Worm (Caenorhabditis elegans) whole organism, L1 larva: ENCODE results near the gene C34F6.11.

ENCODE experiments used
- C16A3.4 ChIP-seq: fragments of 150-350 bp; optimal IDR thresholded peaks from 2 replicates; lab custom pipeline; 2014; ENCODE audit warnings: missing biosample characterization, missing genetic modification characterization
- C34B4.2 ChIP-seq: sonication (generic microtip); optimal IDR thresholded peaks from 2 replicates; lab custom pipeline; 2017; ENCODE audit warnings: mild to moderate bottlenecking, missing genetic modification characterization, missing compliant biosample characterization
- aha-1 ChIP-seq: fragments of 150-350 bp; optimal IDR thresholded peaks from 2 replicates; lab custom pipeline; 2014; ENCODE audit warnings: missing biosample characterization, missing genetic modification characterization
- alr-1 ChIP-seq: fragments of 200-800 bp; sonication (Bioruptor generic); optimal IDR thresholded peaks from 2 replicates; lab custom pipeline; 2018; ENCODE audit warnings: borderline replicate concordance, mild to moderate bottlenecking, missing genetic modification characterization, missing compliant biosample characterization
- aly-2 ChIP-seq: fragments of 150-350 bp; optimal IDR thresholded peaks from 2 replicates; lab custom pipeline; 2014; ENCODE audit warnings: missing biosample characterization, missing genetic modification characterization
- ama-1 ChIP-seq: fragments of 150-350 bp; optimal IDR thresholded peaks from 2 replicates; lab custom pipeline; 2014
- blmp-1 ChIP-seq: fragments of 150-350 bp; optimal IDR thresholded peaks from 2 replicates; lab custom pipeline; 2014; ENCODE audit warnings: missing biosample characterization, missing genetic modification characterization
- ceh-82 ChIP-seq, 3 experiments: fragments of 150-350 bp in 1 of 3; sonication (generic microtip) in 2 of 3; optimal IDR thresholded peaks; 2 replicates each; lab custom pipeline; 2014 to 2017; ENCODE audit warnings: missing biosample characterization in 3 of 3, missing genetic modification characterization in 3 of 3
- ceh-88 ChIP-seq: fragments of 200-800 bp; sonication (Bioruptor generic); IDR thresholded peaks from 2 replicates; pipeline ENCODE4 v1.3.6; 2022; ENCODE audit warnings: missing genetic modification characterization, missing compliant biosample characterization
- ces-1 ChIP-seq: fragments of 150-350 bp; optimal IDR thresholded peaks from 2 replicates; lab custom pipeline; 2014; ENCODE audit warnings: missing biosample characterization, missing genetic modification reagents, missing genetic modification characterization
- dpl-1 ChIP-seq, 3 experiments: fragments of 150-350 bp in 2 of 3; sonication (generic microtip) in 1 of 3; optimal IDR thresholded peaks; 2 replicates each; lab custom pipeline; 2014 to 2017; ENCODE audit warnings: missing biosample characterization in 3 of 3, missing genetic modification characterization in 3 of 3, missing genetic modification reagents in 3 of 3
- egl-13 ChIP-seq: sonication (generic microtip); optimal IDR thresholded peaks from 2 replicates; lab custom pipeline; 2016; ENCODE audit warnings: missing genotype, missing genetic modification reagents, missing genetic modification characterization, missing compliant biosample characterization
- egl-27 ChIP-seq, 2 experiments: fragments of 150-350 bp in 1 of 2; sonication (generic microtip); optimal IDR thresholded peaks; 3 replicates each; lab custom pipeline; 2017 to 2018; ENCODE audit warnings: missing biosample characterization in 2 of 2, missing genetic modification characterization in 2 of 2, missing genetic modification reagents in 2 of 2
- ets-5 ChIP-seq: fragments of 200-800 bp; sonication (Bioruptor generic); IDR thresholded peaks from 2 replicates; pipeline ENCODE4 v1.3.6; 2022; ENCODE audit warnings: missing genetic modification characterization, missing compliant biosample characterization
- fkh-10 ChIP-seq: sonication (generic microtip); optimal IDR thresholded peaks from 2 replicates; lab custom pipeline; 2017; ENCODE audit warnings: missing biosample characterization, missing genetic modification reagents, missing genetic modification characterization
- fkh-4 ChIP-seq: sonication (generic microtip); optimal IDR thresholded peaks from 2 replicates; lab custom pipeline; 2016; ENCODE audit warnings: missing compliant biosample characterization, missing genetic modification characterization, borderline replicate concordance
- grh-1 ChIP-seq: fragments of 200-800 bp; sonication (Bioruptor generic); IDR thresholded peaks from 2 replicates; pipeline ENCODE4 v1.3.6; 2022; ENCODE audit warnings: missing genetic modification reagents, missing genetic modification characterization, missing compliant biosample characterization
- hlh-17 ChIP-seq: fragments of 200-800 bp; sonication (Bioruptor generic); optimal IDR thresholded peaks from 2 replicates; lab custom pipeline; 2018; ENCODE audit warnings: missing genetic modification characterization, mild to moderate bottlenecking, missing compliant biosample characterization, moderate library complexity, borderline replicate concordance
- hlh-4 ChIP-seq: sonication (generic microtip); optimal IDR thresholded peaks from 2 replicates; lab custom pipeline; 2016; ENCODE audit warnings: mild to moderate bottlenecking, missing genetic modification characterization, missing compliant biosample characterization
- hpl-2 ChIP-seq: fragments of 150-350 bp; optimal IDR thresholded peaks from 2 replicates; lab custom pipeline; 2014; ENCODE audit warnings: missing biosample characterization, missing genetic modification reagents, missing genetic modification characterization
- irx-1 ChIP-seq: sonication (generic microtip); optimal IDR thresholded peaks from 2 replicates; lab custom pipeline; 2016; ENCODE audit warnings: missing genetic modification characterization, missing compliant biosample characterization
- isw-1 ChIP-seq: fragments of 200-800 bp; sonication (Bioruptor generic); IDR thresholded peaks from 2 replicates; pipeline ENCODE4 v1.3.6; 2022; ENCODE audit warnings: missing genetic modification characterization, missing compliant biosample characterization
- jun-1 ChIP-seq: fragments of 150-350 bp; optimal IDR thresholded peaks from 2 replicates; lab custom pipeline; 2014; ENCODE audit warnings: missing biosample characterization, missing genetic modification reagents, missing genetic modification characterization
- lin-14 ChIP-seq: fragments of 200-800 bp; sonication (Bioruptor generic); optimal IDR thresholded peaks from 2 replicates; lab custom pipeline; 2018; ENCODE audit warnings: mild to moderate bottlenecking, missing genetic modification characterization, moderate library complexity, missing compliant biosample characterization
- lin-15B ChIP-seq: fragments of 150-350 bp; sonication (generic microtip); optimal IDR thresholded peaks from 3 replicates; lab custom pipeline; 2014; ENCODE audit warnings: missing biosample characterization, missing genetic modification characterization
- lin-39 ChIP-seq: fragments of 150-350 bp; optimal IDR thresholded peaks from 2 replicates; lab custom pipeline; 2014; ENCODE audit warnings: missing biosample characterization, missing genetic modification reagents, missing genetic modification characterization
- lsy-2 ChIP-seq, 2 experiments: fragments of 150-350 bp; optimal IDR thresholded peaks; 2 replicates each; lab custom pipeline; 2014; ENCODE audit warnings: missing biosample characterization in 2 of 2, missing genetic modification characterization in 2 of 2
- mab-9 ChIP-seq: fragments of 200-800 bp; sonication (Bioruptor generic); IDR thresholded peaks from 2 replicates; pipeline ENCODE4 v1.3.6; 2022; ENCODE audit warnings: missing genetic modification reagents, missing genetic modification characterization, missing compliant biosample characterization
- mdl-1 ChIP-seq, 2 experiments: fragments of 150-350 bp; optimal IDR thresholded peaks; 2 replicates each; lab custom pipeline; 2014 to 2017; ENCODE audit warnings: missing biosample characterization in 2 of 2, missing genetic modification characterization in 2 of 2, inconsistent platforms in 1 of 2
- mef-2 ChIP-seq: fragments of 150-350 bp; optimal IDR thresholded peaks from 2 replicates; lab custom pipeline; 2014; ENCODE audit warnings: missing biosample characterization, missing genetic modification characterization
- nhr-12 ChIP-seq: sonication (generic microtip); optimal IDR thresholded peaks from 2 replicates; lab custom pipeline; 2017; ENCODE audit warnings: missing biosample characterization, missing genetic modification characterization
- nhr-19 ChIP-seq: fragments of 200-800 bp; sonication (Bioruptor generic); conservative IDR thresholded peaks from 2 replicates; pipeline ENCODE4 v1.3.6; 2022; ENCODE audit warnings: missing genetic modification characterization, missing compliant biosample characterization
- nhr-237 ChIP-seq: fragments of 150-350 bp; optimal IDR thresholded peaks from 2 replicates; lab custom pipeline; 2014; ENCODE audit warnings: missing biosample characterization, missing genetic modification characterization
- nhr-28 ChIP-seq: fragments of 150-350 bp; optimal IDR thresholded peaks from 2 replicates; lab custom pipeline; 2014; ENCODE audit warnings: missing biosample characterization, missing genetic modification characterization
- nhr-47 ChIP-seq: sonication (generic microtip); optimal IDR thresholded peaks from 2 replicates; lab custom pipeline; 2016; ENCODE audit warnings: mild to moderate bottlenecking, missing genetic modification characterization, moderate library complexity, missing compliant biosample characterization
- nhr-71 ChIP-seq: sonication (generic microtip); optimal IDR thresholded peaks from 2 replicates; lab custom pipeline; 2016; ENCODE audit warnings: mild to moderate bottlenecking, missing genetic modification characterization, moderate library complexity, missing compliant biosample characterization
- nhr-76 ChIP-seq: sonication (generic microtip); optimal IDR thresholded peaks from 2 replicates; lab custom pipeline; 2017; ENCODE audit warnings: missing biosample characterization, missing genetic modification characterization
- nhr-84 ChIP-seq: sonication (generic microtip); optimal IDR thresholded peaks from 2 replicates; lab custom pipeline; 2017; ENCODE audit warnings: missing biosample characterization, missing genetic modification characterization
- nhr-85 ChIP-seq: sonication (generic microtip); peaks from one replicate; lab custom pipeline; 2016; ENCODE audit warnings: missing genetic modification characterization, inconsistent platforms, missing compliant biosample characterization
- nhr-90 ChIP-seq: sonication (generic microtip); optimal IDR thresholded peaks from 2 replicates; lab custom pipeline; 2016; ENCODE audit warnings: mild to moderate bottlenecking, missing genetic modification characterization, missing compliant biosample characterization; ENCODE audit not compliant: poor library complexity
- pag-3 ChIP-seq: sonication (generic microtip); optimal IDR thresholded peaks from 2 replicates; lab custom pipeline; 2017; ENCODE audit warnings: missing genetic modification characterization, mild to moderate bottlenecking, missing compliant biosample characterization, antibody characterized with exemption, borderline replicate concordance; ENCODE audit not compliant: insufficient read depth
- rnt-1 ChIP-seq: sonication (generic microtip); optimal IDR thresholded peaks from 2 replicates; lab custom pipeline; 2016; ENCODE audit warnings: mild to moderate bottlenecking, missing genetic modification characterization, moderate library complexity, missing compliant biosample characterization
- skn-1 ChIP-seq: fragments of 150-350 bp; optimal IDR thresholded peaks from 2 replicates; lab custom pipeline; 2014; ENCODE audit warnings: missing biosample characterization, missing genetic modification characterization
- snpc-4 ChIP-seq: fragments of 150-350 bp; optimal IDR thresholded peaks from 2 replicates; lab custom pipeline; 2014; ENCODE audit warnings: missing biosample characterization, missing genetic modification characterization
- sptf-1 ChIP-seq: fragments of 150-350 bp; optimal IDR thresholded peaks from 2 replicates; lab custom pipeline; 2014; ENCODE audit warnings: missing biosample characterization, missing genetic modification characterization
- sup-37 ChIP-seq: fragments of 200-800 bp; sonication (Bioruptor generic); optimal IDR thresholded peaks from 2 replicates; lab custom pipeline; 2018; ENCODE audit warnings: mild to moderate bottlenecking, missing genetic modification characterization, missing compliant biosample characterization
- swsn-7 ChIP-seq: sonication (generic microtip); optimal IDR thresholded peaks from 2 replicates; lab custom pipeline; 2016; ENCODE audit warnings: missing genetic modification characterization, missing compliant biosample characterization
- unc-30 ChIP-seq: sonication (generic microtip); optimal IDR thresholded peaks from 2 replicates; lab custom pipeline; 2017; ENCODE audit warnings: missing biosample characterization, missing genetic modification characterization
- unc-86 ChIP-seq: sonication (generic microtip); optimal IDR thresholded peaks from 2 replicates; lab custom pipeline; 2016; ENCODE audit warnings: missing genetic modification characterization, missing compliant biosample characterization
- vab-15 ChIP-seq: sonication (generic microtip); optimal IDR thresholded peaks from 2 replicates; lab custom pipeline; 2017; ENCODE audit warnings: missing genotype, mild to moderate bottlenecking, missing genetic modification characterization, missing compliant biosample characterization
- zag-1 ChIP-seq: fragments of 150-350 bp; optimal IDR thresholded peaks from 2 replicates; lab custom pipeline; 2014; ENCODE audit warnings: missing biosample characterization, missing genetic modification characterization
- ztf-11 ChIP-seq, 2 experiments: sonication (generic microtip); optimal IDR thresholded peaks; 2 replicates each; lab custom pipeline; 2016 to 2017; ENCODE audit warnings: missing genetic modification characterization in 2 of 2, missing biosample characterization in 1 of 2, missing compliant biosample characterization in 1 of 2
- ztf-4 ChIP-seq: fragments of 150-350 bp; optimal IDR thresholded peaks from 2 replicates; lab custom pipeline; 2014; ENCODE audit warnings: missing biosample characterization, missing genetic modification characterization

Gene C34F6.11

DNA sequence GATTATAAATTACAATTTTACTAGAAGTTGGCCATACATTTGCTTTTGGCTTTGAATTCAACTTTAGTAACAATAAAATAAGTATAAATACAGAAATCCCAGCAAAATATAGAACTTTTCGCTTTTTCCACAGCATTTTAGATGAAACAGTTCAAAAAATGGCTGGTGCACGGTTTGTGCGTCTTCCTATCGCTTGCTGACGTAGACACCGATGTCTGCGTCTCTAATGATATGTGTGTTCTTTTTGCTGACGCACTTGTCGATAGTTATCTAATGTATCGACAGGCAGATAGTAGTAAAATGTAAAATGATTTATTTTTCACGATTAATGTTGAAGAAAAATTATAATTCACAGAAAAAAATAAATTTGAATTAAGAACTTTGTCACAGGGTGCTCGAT lies 3.2 kb upstream of the C34F6.11 start, which contains the start of gene hst-2:
hst-2 (minus strand) TSS at position 203 of the 400 bp plus-strand sequence.
- peak; percentile 83 for TF ChIP-seq egl-13 (tag; lab: Kevin White, UChicago)
- TF ChIP-seq lin-39 (tag; lab: Kevin White, UChicago): peak; percentile 97
- no peak for TF ChIP-seq alr-1 (tag; lab: Kevin White, UChicago)
- TF ChIP-seq ets-5: no peak
- peak; percentile 86 for TF ChIP-seq aha-1 (tag; lab: Kevin White, UChicago)
- no peak for TF ChIP-seq C34B4.2 (tag; lab: Kevin White, UChicago)
- TF ChIP-seq irx-1 (tag; lab: Kevin White, UChicago): peak; percentile 97
- peak; percentile 71 for TF ChIP-seq snpc-4 (tag; lab: Kevin White, UChicago)
- no peak for TF ChIP-seq lin-15B (tag; lab: Kevin White, UChicago)
- TF ChIP-seq mab-9 (GFP tag; lab: Robert Waterston, UW): peak; percentile 88
- no peak for TF ChIP-seq egl-27 (tag; optimal IDR thresholded peaks at IDR 0.05; lab: Kevin White, UChicago)
- TF ChIP-seq vab-15: no peak
- TF ChIP-seq zag-1 (tag; lab: Kevin White, UChicago): no peak
- TF ChIP-seq isw-1: peak; percentile 81
- peak; percentile 82 to 88 (median 87) for TF ChIP-seq ceh-82 (tag; optimal IDR thresholded peaks at IDR 0.05; lab: Kevin White, UChicago)
- no peak for TF ChIP-seq hlh-17 (GFP tag; lab: Kevin White, UChicago)
- TF ChIP-seq nhr-47 (tag; lab: Kevin White, UChicago): peak; percentile 96
- TF ChIP-seq mdl-1 (tag; optimal IDR thresholded peaks at IDR 0.05; lab: Kevin White, UChicago): peak in 1 of 2 experiments; percentile 85
- peak; percentile 94 for TF ChIP-seq grh-1 (GFP tag; lab: Robert Waterston, UW)
- no peak for TF ChIP-seq unc-30 (tag; lab: Kevin White, UChicago)
- TF ChIP-seq unc-86 (tag; lab: Kevin White, UChicago): peak; percentile 90
- no peak for TF ChIP-seq hlh-4 (tag; lab: Kevin White, UChicago)
- no peak for TF ChIP-seq nhr-12
- peak; percentile 80 for TF ChIP-seq hpl-2
- no peak for TF ChIP-seq nhr-84 (tag; lab: Kevin White, UChicago)
- peak; percentile 76 for TF ChIP-seq aly-2 (tag; lab: Kevin White, UChicago)
- TF ChIP-seq nhr-90 (tag; lab: Kevin White, UChicago): peak; percentile 96
- peak; percentile 67 for TF ChIP-seq ztf-4 (tag; lab: Kevin White, UChicago)
- peak; percentile 94 for TF ChIP-seq swsn-7
- TF ChIP-seq nhr-237 (tag; lab: Kevin White, UChicago): peak; percentile 24
- TF ChIP-seq fkh-10 (GFP tag; lab: Kevin White, UChicago): peak; percentile 68
- TF ChIP-seq skn-1 (tag; lab: Kevin White, UChicago): peak; percentile 70
- TF ChIP-seq lin-14 (GFP tag; lab: Kevin White, UChicago): peak; percentile 95
- peak; percentile 73 to 82 (median 77) for TF ChIP-seq dpl-1 (GFP tag; optimal IDR thresholded peaks at IDR 0.05; lab: Kevin White, UChicago)
- TF ChIP-seq fkh-4 (tag; lab: Kevin White, UChicago): peak; percentile 57
- peak; percentile 91 to 93 for TF ChIP-seq lsy-2 (tag; optimal IDR thresholded peaks at IDR 0.05; lab: Kevin White, UChicago)
- no peak for TF ChIP-seq sptf-1
- no peak for TF ChIP-seq nhr-28
- TF ChIP-seq nhr-71 (tag; lab: Kevin White, UChicago): peak; percentile 97
- TF ChIP-seq sup-37 (GFP tag; lab: Kevin White, UChicago): peak; percentile 86
- TF ChIP-seq C16A3.4 (tag; lab: Kevin White, UChicago): peak; percentile 90
- TF ChIP-seq nhr-76 (tag; lab: Kevin White, UChicago): no peak
- TF ChIP-seq ceh-88 (GFP tag; lab: Robert Waterston, UW): peak; percentile 80
- peak; percentile 84 for TF ChIP-seq mef-2 (tag; lab: Kevin White, UChicago)
- TF ChIP-seq ztf-11 (tag; optimal IDR thresholded peaks at IDR 0.05; lab: Kevin White, UChicago): peak in 1 of 2 experiments; percentile 75
- peak; percentile 94 for TF ChIP-seq nhr-19 (GFP tag; lab: Robert Waterston, UW)
- peak; percentile 95 for TF ChIP-seq rnt-1 (tag; lab: Kevin White, UChicago)
- TF ChIP-seq jun-1 (tag; lab: Kevin White, UChicago): peak; percentile 90
- TF ChIP-seq ama-1 (lab: Kevin White, UChicago): peak; percentile 1
- TF ChIP-seq pag-3 (tag; lab: Kevin White, UChicago): peak; percentile 39
- TF ChIP-seq ces-1 (GFP tag; lab: Kevin White, UChicago): no peak
- TF ChIP-seq blmp-1 (tag; lab: Kevin White, UChicago): peak; percentile 83
- TF ChIP-seq nhr-85 (tag; lab: Kevin White, UChicago): peak; percentile 98
